Worm (Caenorhabditis elegans) whole organism, L2 larva: Measurements from ENCODE around the gene C09H10.5.

ENCODE experiments used
- C34F6.9 ChIP-seq: fragments of 150-350 bp; optimal IDR thresholded peaks from 2 replicates; lab custom pipeline; 2014; ENCODE audit warnings: missing biosample characterization, missing genetic modification characterization
- F13H6.1 ChIP-seq: sonication (generic microtip); optimal IDR thresholded peaks from 2 replicates; lab custom pipeline; 2016; ENCODE audit warnings: missing genetic modification characterization, missing compliant biosample characterization
- Y55F3AM.14 ChIP-seq: fragments of 200-800 bp; sonication (Bioruptor generic); optimal IDR thresholded peaks from 2 replicates; lab custom pipeline; 2018; ENCODE audit warnings: mild to moderate bottlenecking, missing genetic modification characterization, missing compliant biosample characterization
- alr-1 ChIP-seq: fragments of 150-350 bp; optimal IDR thresholded peaks from 2 replicates; lab custom pipeline; 2014; ENCODE audit warnings: missing biosample characterization, missing genetic modification characterization
- ama-1 ChIP-seq: fragments of 150-350 bp; optimal IDR thresholded peaks from 2 replicates; lab custom pipeline; 2018; ENCODE audit warnings: inconsistent platforms
- blmp-1 ChIP-seq: sonication (generic microtip); optimal IDR thresholded peaks from 2 replicates; lab custom pipeline; 2017; ENCODE audit warnings: missing genetic modification characterization, mild to moderate bottlenecking, missing compliant biosample characterization, antibody characterized with exemption, moderate library complexity; ENCODE audit not compliant: insufficient read depth
- crh-2 ChIP-seq: sonication (generic microtip); optimal IDR thresholded peaks from 2 replicates; lab custom pipeline; 2017; ENCODE audit warnings: missing biosample characterization, missing genetic modification characterization
- egl-27 ChIP-seq: sonication (generic microtip); optimal IDR thresholded peaks from 3 replicates; lab custom pipeline; 2017; ENCODE audit warnings: missing biosample characterization, missing genetic modification reagents, missing genetic modification characterization
- elt-3 ChIP-seq: sonication (generic microtip); optimal IDR thresholded peaks from 2 replicates; lab custom pipeline; 2017; ENCODE audit warnings: missing biosample characterization, missing genetic modification characterization
- fos-1 ChIP-seq: fragments of 150-350 bp; optimal IDR thresholded peaks from 2 replicates; lab custom pipeline; 2014; ENCODE audit warnings: missing biosample characterization, missing genetic modification characterization
- gmeb-1 ChIP-seq: fragments of 150-350 bp; optimal IDR thresholded peaks from 2 replicates; lab custom pipeline; 2014; ENCODE audit warnings: missing biosample characterization, missing genetic modification characterization
- lin-11 ChIP-seq: fragments of 150-350 bp; sonication (generic microtip); optimal IDR thresholded peaks from 2 replicates; lab custom pipeline; 2014; ENCODE audit warnings: missing biosample characterization, missing genetic modification characterization, inconsistent platforms, mixed read lengths
- lin-13 ChIP-seq: fragments of 150-350 bp; optimal IDR thresholded peaks from 2 replicates; lab custom pipeline; 2014; ENCODE audit warnings: missing biosample characterization, missing genetic modification reagents, missing genetic modification characterization
- lin-39 ChIP-seq: fragments of 150-350 bp; optimal IDR thresholded peaks from 2 replicates; lab custom pipeline; 2014; ENCODE audit warnings: missing biosample characterization, missing genetic modification reagents, missing genetic modification characterization
- lsy-2 ChIP-seq, 2 experiments: fragments of 150-350 bp in 1 of 2; sonication (generic microtip) in 1 of 2; optimal IDR thresholded peaks; 2 replicates each; lab custom pipeline; 2014 to 2017; ENCODE audit warnings: missing biosample characterization in 2 of 2, missing genetic modification characterization in 2 of 2
- mab-5 ChIP-seq: fragments of 150-350 bp; optimal IDR thresholded peaks from 2 replicates; lab custom pipeline; 2014; ENCODE audit warnings: missing biosample characterization, missing genetic modification characterization
- mbf-1 ChIP-seq: sonication (generic microtip); optimal IDR thresholded peaks from 2 replicates; lab custom pipeline; 2017; ENCODE audit warnings: missing biosample characterization, missing genetic modification characterization
- nhr-10 ChIP-seq: sonication (generic microtip); optimal IDR thresholded peaks from 2 replicates; lab custom pipeline; 2017; ENCODE audit warnings: missing biosample characterization, missing genetic modification characterization
- nhr-12 ChIP-seq: fragments of 150-350 bp; optimal IDR thresholded peaks from 2 replicates; lab custom pipeline; 2014; ENCODE audit warnings: missing biosample characterization, missing genetic modification characterization
- nhr-129 ChIP-seq: fragments of 150-350 bp; optimal IDR thresholded peaks from 2 replicates; lab custom pipeline; 2014; ENCODE audit warnings: missing biosample characterization, missing genetic modification characterization
- nhr-21 ChIP-seq: fragments of 150-350 bp; optimal IDR thresholded peaks from 2 replicates; lab custom pipeline; 2014; ENCODE audit warnings: missing biosample characterization, missing genetic modification characterization
- nhr-77 ChIP-seq: fragments of 150-350 bp; optimal IDR thresholded peaks from 2 replicates; lab custom pipeline; 2014; ENCODE audit warnings: missing biosample characterization, missing genetic modification characterization
- sma-3 ChIP-seq: sonication (generic microtip); optimal IDR thresholded peaks from 2 replicates; lab custom pipeline; 2016; ENCODE audit warnings: missing genetic modification reagents, missing genetic modification characterization, missing compliant biosample characterization
- sma-9 ChIP-seq, 2 experiments: fragments of 150-350 bp in 1 of 2; sonication (generic microtip) in 1 of 2; optimal IDR thresholded peaks; 2 replicates each; lab custom pipeline; 2014 to 2016; ENCODE audit warnings: missing genetic modification characterization in 2 of 2, mild to moderate bottlenecking in 1 of 2, missing biosample characterization in 1 of 2, missing compliant biosample characterization in 1 of 2, missing genetic modification reagents in 1 of 2, moderate library complexity in 1 of 2
- snpc-4 ChIP-seq: fragments of 150-350 bp; optimal IDR thresholded peaks from 2 replicates; lab custom pipeline; 2014; ENCODE audit warnings: missing biosample characterization, missing genetic modification characterization
- unc-55 ChIP-seq: fragments of 150-350 bp; sonication (generic microtip); optimal IDR thresholded peaks from 3 replicates; lab custom pipeline; 2014; ENCODE audit warnings: missing biosample characterization, missing genetic modification reagents, missing genetic modification characterization
- ztf-1 ChIP-seq: fragments of 200-800 bp; sonication (Bioruptor generic); conservative IDR thresholded peaks from 2 replicates; pipeline ENCODE4 v1.3.6; 2022; ENCODE audit warnings: missing genetic modification characterization, missing compliant biosample characterization

Gene C09H10.5

ce11 chrII:11150976-11151375 is 47.4 kb upstream of the C09H10.5 start (continued):
- TF ChIP-seq lin-11 (tag; lab: Kevin White, UChicago) (no peak), nhr-12 (tag; lab: Kevin White, UChicago) (no peak), sma-3 (peak; percentile 40), nhr-21 (tag; lab: Kevin White, UChicago) (no peak), gmeb-1 (tag; lab: Kevin White, UChicago) (peak; percentile 53), mab-5 (tag; lab: Kevin White, UChicago) (no peak)

ce11 chrII:11149866-11150685 is 46.5 kb upstream of the C09H10.5 start:
- TF ChIP-seq egl-27 (no peak), fos-1 (tag; lab: Kevin White, UChicago) (peak; percentile 4), gmeb-1 (tag; lab: Kevin White, UChicago) (peak; percentile 40), lin-13 (peak; percentile 8), nhr-129 (tag; lab: Kevin White, UChicago) (peak; percentile 26), sma-9 (GFP tag; optimal IDR thresholded peaks at IDR 0.05; lab: Kevin White, UChicago) (peak; percentile 45), sma-9 (tag; optimal IDR thresholded peaks at IDR 0.05; lab: Kevin White, UChicago) (no peak)

- no peak for TF ChIP-seq lin-13
- TF ChIP-seq lin-39 (tag; lab: Kevin White, UChicago): no peak
- peak; percentile 10 for TF ChIP-seq nhr-129 (tag; lab: Kevin White, UChicago)
- no peak for TF ChIP-seq ztf-1 (GFP tag; lab: Robert Waterston, UW)
These were observed 39.0 kb upstream of the C09H10.5 start, which contains the start of gene arrd-6 for ce11 chrII:11142571-11142970. Gene arrd-6, plus strand, starts transcription at chrII:11142739.

DNA sequence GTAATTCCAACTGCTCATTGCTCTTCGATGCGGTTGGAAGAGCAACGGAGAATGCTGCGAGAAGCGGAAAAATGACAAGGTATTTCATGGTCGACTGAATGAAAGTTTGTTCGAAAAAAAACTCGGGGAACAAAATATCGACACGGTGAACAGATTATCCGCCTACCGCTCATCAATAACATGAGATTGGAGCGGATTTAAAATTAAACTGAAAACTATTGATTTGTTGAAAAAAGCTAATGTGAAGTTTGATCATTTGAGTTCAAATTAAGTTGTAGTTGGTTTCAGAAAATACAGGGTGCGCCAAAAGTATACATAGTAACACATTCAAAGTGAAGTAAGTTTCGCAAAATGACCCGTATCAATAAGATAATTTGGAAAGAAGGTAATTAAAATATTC is 36.6 kb upstream of the C09H10.5 start, which contains the start of gene F40F8.4:
TSS of gene F40F8.4 (minus strand) at position 101 of the 400 bp plus-strand sequence.
- TF ChIP-seq nhr-77 (tag; lab: Kevin White, UChicago) (no peak), lsy-2 (tag; optimal IDR thresholded peaks at IDR 0.05; lab: Kevin White, UChicago) (no peak), lin-13 (no peak), snpc-4 (tag; lab: Kevin White, UChicago) (no peak), C34F6.9 (tag; lab: Kevin White, UChicago) (no peak), lin-39 (tag; lab: Kevin White, UChicago) (no peak), nhr-12 (tag; lab: Kevin White, UChicago) (no peak), blmp-1 (no peak), ama-1 (lab: Kevin White, UChicago) (no peak), alr-1 (tag; lab: Kevin White, UChicago) (no peak), unc-55 (GFP tag; lab: Kevin White, UChicago) (no peak), nhr-21 (tag; lab: Kevin White, UChicago) (no peak), lin-11 (tag; lab: Kevin White, UChicago) (no peak), mbf-1 (tag; lab: Kevin White, UChicago) (no peak), elt-3 (tag; lab: Kevin White, UChicago) (no peak), nhr-10 (tag; lab: Kevin White, UChicago) (no peak), crh-2 (no peak)

ce11 chrII:11135773-11136172 is 32.2 kb upstream of the C09H10.5 start:
- TF ChIP-seq F13H6.1: peak; percentile 11
- TF ChIP-seq lsy-2 (tag; optimal IDR thresholded peaks at IDR 0.05; lab: Kevin White, UChicago): peak in 1 of 2 experiments; percentile 39
- TF ChIP-seq egl-27: no peak
- TF ChIP-seq nhr-129 (tag; lab: Kevin White, UChicago): peak; percentile 88
- TF ChIP-seq ztf-1 (GFP tag; lab: Robert Waterston, UW): no peak
- no peak for TF ChIP-seq Y55F3AM.14 (GFP tag; lab: Kevin White, UChicago)
- TF ChIP-seq, all 48 proteins: peak for 3

DNA sequence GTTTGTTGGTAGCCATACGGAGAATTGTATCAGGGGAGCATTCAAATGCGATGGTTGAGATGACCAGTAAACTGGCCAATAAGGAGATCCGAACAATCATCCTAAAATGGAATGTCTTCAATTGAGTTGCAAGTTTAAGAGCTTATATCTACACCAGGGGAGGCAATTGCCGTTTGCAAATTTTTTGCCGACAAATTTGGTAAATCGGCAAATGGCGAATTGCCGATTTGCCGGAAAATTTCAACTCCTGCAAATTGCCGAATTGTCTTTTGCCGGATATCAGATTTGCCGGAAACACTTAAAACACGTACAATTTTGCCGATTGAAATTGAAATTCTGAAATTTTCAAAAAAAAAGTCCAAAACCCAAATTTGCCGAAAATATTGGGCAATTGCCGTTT is 31.3 kb upstream of the C09H10.5 start, which contains the start of gene F40F8.5:
TSS of gene F40F8.5 (minus strand) at position 101 of the 400 bp plus-strand sequence.
- TF ChIP-seq F13H6.1: no peak
